Worm (Caenorhabditis elegans): ENCODE measurements around the gene ZK632.2.

- TF ChIP-seq ref-1 (GFP tag; conservative IDR thresholded peaks at IDR 0.05): no peak
- no peak for TF ChIP-seq flt-1 (GFP tag; IDR thresholded peaks at IDR 0.05)
- no peak for TF ChIP-seq ztf-29 (GFP tag; IDR thresholded peaks at IDR 0.05)
- TF ChIP-seq T22C8.4 (GFP tag; IDR thresholded peaks at IDR 0.05): no peak
Observed at ce11 chrIII:9848603-9849002, 49.7 kb downstream of the ZK632.2 start.

Measured in whole organism, midembryonic.